Fruit fly (Drosophila melanogaster) whole organism, adult: ENCODE data around the gene BomBc3.

Source experiments
- Crg-1 ChIP-seq: fragments of 200-800 bp; sonication (Bioruptor generic); optimal IDR thresholded peaks from 2 replicates; lab custom pipeline; 2016; ENCODE audit warnings: missing biosample characterization, missing genetic modification characterization
- Hr96 ChIP-seq: fragments of 200-800 bp; sonication (Bioruptor generic); optimal IDR thresholded peaks from 2 replicates; lab custom pipeline; 2016; ENCODE audit warnings: missing biosample characterization, missing genetic modification characterization
- cic ChIP-seq: fragments of 200-800 bp; sonication (Bioruptor generic); optimal IDR thresholded peaks from 2 replicates; lab custom pipeline; 2017; ENCODE audit warnings: missing biosample characterization, mild to moderate bottlenecking, missing genetic modification characterization, moderate library complexity

- no peak for TF ChIP-seq Hr96 (GFP tag; lab: Kevin White, UChicago)
- no peak for TF ChIP-seq Crg-1 (GFP tag; lab: Kevin White, UChicago)
- TF ChIP-seq cic (GFP tag; lab: Kevin White, UChicago), result no peak
These were observed 38.0 kb downstream of the BomBc3 start for dm6 chr3R:22124863-22125262.
